Worm (Caenorhabditis elegans) whole organism, L4 larva: ENCODE measurements around the gene K12H6.10.

Experiments
- arid-1 ChIP-seq: fragments of 200-800 bp; sonication (Bioruptor generic); conservative IDR thresholded peaks from 2 replicates; pipeline ENCODE4 v1.3.6; 2022; ENCODE audit warnings: missing genetic modification reagents, missing genetic modification characterization, missing compliant biosample characterization
- dve-1 ChIP-seq: sonication (generic microtip); optimal IDR thresholded peaks from 2 replicates; lab custom pipeline; 2017; ENCODE audit warnings: antibody characterized with exemption, mild to moderate bottlenecking, missing genetic modification characterization, missing compliant biosample characterization; ENCODE audit not compliant: insufficient read depth
- gei-8 ChIP-seq: fragments of 200-800 bp; sonication (Bioruptor generic); optimal IDR thresholded peaks from 2 replicates; lab custom pipeline; 2018; ENCODE audit warnings: mild to moderate bottlenecking, missing genetic modification characterization, missing compliant biosample characterization
- hif-1 ChIP-seq, 2 experiments: sonication (generic microtip); optimal IDR thresholded peaks; 2 replicates each; lab custom pipeline; 2016 to 2017; ENCODE audit warnings: missing compliant biosample characterization in 2 of 2, missing genetic modification characterization in 2 of 2, missing genetic modification reagents in 2 of 2, missing genotype in 2 of 2, mild to moderate bottlenecking in 1 of 2

- TF ChIP-seq dve-1 (tag; lab: Kevin White, UChicago) (no peak), gei-8 (GFP tag; lab: Kevin White, UChicago) (no peak), arid-1 (no peak), hif-1 (tag; optimal IDR thresholded peaks at IDR 0.05; lab: Kevin White, UChicago) (no peak)
Observed at ce11 chrII:2815017-2815416, 7.7 kb upstream of the K12H6.10 start.
